Worm (Caenorhabditis elegans) whole organism, dauer: ENCODE results near the gene Y60A3A.19.
"Not testable (repeated sequence)": the region's sequence is repeated elsewhere in the genome, so short reads cannot be mapped to it uniquely, and the experiment has no call there.

ENCODE experiments used
- unc-62 ChIP-seq: sonication (generic microtip); optimal IDR thresholded peaks from 2 replicates; lab custom pipeline; 2017; ENCODE audit warnings: missing biosample characterization, missing genetic modification reagents, missing genetic modification characterization

Gene Y60A3A.19

ce11 chrV:19948993-19949392 lies 32.6 kb downstream of the Y60A3A.19 start, which contains the start of gene tmed-4:
TSS of gene tmed-4 (minus strand) at chrV:19949093.
- TF ChIP-seq unc-62 (GFP tag; lab: Kevin White, UChicago) = not testable (repeated sequence)

ce11 chrV:19949721-19950120 lies 33.4 kb downstream of the Y60A3A.19 start, which contains the start of gene Y60A3A.8:
TSS of gene Y60A3A.8 (plus strand) at chrV:19949978.
- TF ChIP-seq unc-62 (GFP tag; lab: Kevin White, UChicago) = not testable (repeated sequence)

- no peak for TF ChIP-seq unc-62 (GFP tag; lab: Kevin White, UChicago)
These were observed 38.1 kb downstream of the Y60A3A.19 start for ce11 chrV:19954491-19954890.

- no peak for TF ChIP-seq unc-62 (GFP tag; lab: Kevin White, UChicago)
These were observed 38.8 kb downstream of the Y60A3A.19 start, which contains the start of gene abhd-3.1 for ce11 chrV:19955171-19955570. TSS of gene abhd-3.1 (plus strand) at chrV:19955488.

ce11 chrV:19958744-19959143 lies 42.4 kb downstream of the Y60A3A.19 start, which contains the start of gene srh-172:
TSS of gene srh-172 (plus strand) at chrV:19959044.
- no peak for TF ChIP-seq unc-62 (GFP tag; lab: Kevin White, UChicago)

ce11 chrV:19961971-19962370 lies 45.6 kb downstream of the Y60A3A.19 start:
- no peak for TF ChIP-seq unc-62 (GFP tag; lab: Kevin White, UChicago)

- no peak for TF ChIP-seq unc-62 (GFP tag; lab: Kevin White, UChicago)
These were observed 49.3 kb downstream of the Y60A3A.19 start, which contains the start of gene srh-171 for ce11 chrV:19965626-19966025. TSS of gene srh-171 (plus strand) at chrV:19965700.
